Fruit fly (Drosophila melanogaster) whole organism, embryonic: ENCODE data around the gene CG42827.

Source experiments
- C15 ChIP-seq: fragments of 200-800 bp; sonication (Bioruptor generic); IDR thresholded peaks from 3 replicates; pipeline ENCODE4 v1.3.6; 2022; ENCODE audit warnings: missing biosample characterization, missing genetic modification characterization
- CG10366 ChIP-seq: fragments of 200-800 bp; sonication (Bioruptor generic); IDR thresholded peaks from 2 replicates; pipeline ENCODE4 v1.3.6; 2022; ENCODE audit warnings: missing biosample characterization, missing genetic modification characterization
- CG10654 ChIP-seq: fragments of 200-800 bp; sonication (Bioruptor generic); optimal IDR thresholded peaks from 2 replicates; lab custom pipeline; 2016; ENCODE audit warnings: missing biosample characterization, missing genetic modification characterization
- CG11560 ChIP-seq: fragments of 200-800 bp; sonication (Bioruptor generic); IDR thresholded peaks from 3 replicates; pipeline ENCODE4 v1.3.6; 2022; ENCODE audit warnings: missing biosample characterization, missing genetic modification characterization
- CG11723 ChIP-seq: fragments of 200-800 bp; sonication (Bioruptor generic); optimal IDR thresholded peaks from 2 replicates; lab custom pipeline; 2017; ENCODE audit warnings: missing biosample characterization, mild to moderate bottlenecking, missing genetic modification characterization
- CG12155 ChIP-seq: fragments of 200-800 bp; sonication (Bioruptor generic); optimal IDR thresholded peaks from 3 replicates; lab custom pipeline; 2016; ENCODE audit warnings: missing biosample characterization, missing genetic modification characterization
- CG13123 ChIP-seq: fragments of 200-800 bp; sonication (Bioruptor generic); optimal IDR thresholded peaks from 2 replicates; lab custom pipeline; 2016; ENCODE audit warnings: missing biosample characterization, missing genetic modification characterization
- CG14667 ChIP-seq: fragments of 200-800 bp; sonication (Bioruptor generic); IDR thresholded peaks from 2 replicates; pipeline ENCODE4 v1.3.6; 2022; ENCODE audit warnings: missing biosample characterization, missing genetic modification characterization
- CG15696 ChIP-seq: fragments of 200-800 bp; sonication (Bioruptor generic); optimal IDR thresholded peaks from 2 replicates; lab custom pipeline; 2019; ENCODE audit warnings: missing biosample characterization, mild to moderate bottlenecking, missing genetic modification characterization, moderate library complexity
- CG1603 ChIP-seq: fragments of 200-800 bp; sonication (Bioruptor generic); optimal IDR thresholded peaks from 2 replicates; lab custom pipeline; 2019; ENCODE audit warnings: missing biosample characterization, mild to moderate bottlenecking, missing genetic modification characterization, moderate library complexity
- CG1647 ChIP-seq: fragments of 200-800 bp; sonication (Bioruptor generic); optimal IDR thresholded peaks from 3 replicates; lab custom pipeline; 2016; ENCODE audit warnings: missing biosample characterization, missing genetic modification characterization
- CG17802 ChIP-seq: fragments of 200-800 bp; sonication (Bioruptor generic); optimal IDR thresholded peaks from 2 replicates; lab custom pipeline; 2018; ENCODE audit warnings: missing biosample characterization, mild to moderate bottlenecking, missing genetic modification characterization, moderate library complexity
- CG30431 ChIP-seq: fragments of 200-800 bp; sonication (Bioruptor generic); optimal IDR thresholded peaks from 2 replicates; lab custom pipeline; 2017; ENCODE audit warnings: missing biosample characterization, missing genetic modification characterization
- CG31224 ChIP-seq: fragments of 200-800 bp; sonication (Bioruptor generic); IDR thresholded peaks from 2 replicates; pipeline ENCODE4 v1.3.6; 2022; ENCODE audit warnings: missing biosample characterization, missing genetic modification characterization
- CG31441 ChIP-seq: fragments of 200-800 bp; sonication (Bioruptor generic); IDR thresholded peaks from 2 replicates; pipeline ENCODE4 v1.3.6; 2022; ENCODE audit warnings: missing biosample characterization, missing genetic modification characterization
- CG32532 ChIP-seq: fragments of 200-800 bp; sonication (Bioruptor generic); IDR thresholded peaks from 2 replicates; pipeline ENCODE4 v1.3.6; 2022; ENCODE audit warnings: missing biosample characterization, missing genetic modification characterization
- CG32772 ChIP-seq: fragments of 200-800 bp; sonication (Bioruptor generic); IDR thresholded peaks from 2 replicates; pipeline ENCODE4 v1.3.6; 2022; ENCODE audit warnings: missing biosample characterization, missing genetic modification characterization
- CG4328 ChIP-seq: fragments of 200-800 bp; sonication (Bioruptor generic); optimal IDR thresholded peaks from 3 replicates; lab custom pipeline; 2017; ENCODE audit warnings: missing biosample characterization, missing genetic modification reagents, missing genetic modification characterization
- CG5953 ChIP-seq: fragments of 200-800 bp; sonication (Bioruptor generic); IDR thresholded peaks from 2 replicates; pipeline ENCODE4 v1.3.6; 2022; ENCODE audit warnings: missing biosample characterization, missing genetic modification characterization
- CG6175 ChIP-seq: fragments of 200-800 bp; sonication (Bioruptor generic); IDR thresholded peaks from 3 replicates; pipeline ENCODE4 v1.3.6; 2022; ENCODE audit warnings: missing biosample characterization, missing genetic modification characterization
- CG6272 ChIP-seq: fragments of 200-800 bp; sonication (Bioruptor generic); IDR thresholded peaks from 2 replicates; pipeline ENCODE4 v1.3.6; 2022; ENCODE audit warnings: missing biosample characterization, missing genetic modification characterization
- CG9609 ChIP-seq: fragments of 200-800 bp; sonication (Bioruptor generic); optimal IDR thresholded peaks from 3 replicates; lab custom pipeline; 2016; ENCODE audit warnings: missing biosample characterization, missing genetic modification characterization
- CG9727 ChIP-seq: fragments of 200-800 bp; sonication (Bioruptor generic); optimal IDR thresholded peaks from 3 replicates; lab custom pipeline; 2017; ENCODE audit warnings: missing biosample characterization, mild to moderate bottlenecking, missing genetic modification characterization
- CG9817 ChIP-seq: fragments of 200-800 bp; sonication (Bioruptor generic); optimal IDR thresholded peaks from 2 replicates; lab custom pipeline; 2018; ENCODE audit warnings: missing biosample characterization, mild to moderate bottlenecking, missing genetic modification characterization, moderate library complexity
- CG9876 ChIP-seq: fragments of 200-800 bp; sonication (Bioruptor generic); optimal IDR thresholded peaks from 2 replicates; lab custom pipeline; 2016; ENCODE audit warnings: missing biosample characterization, missing genetic modification characterization
- CHES-1-like ChIP-seq: fragments of 200-800 bp; sonication (Bioruptor generic); optimal IDR thresholded peaks from 2 replicates; lab custom pipeline; 2016; ENCODE audit warnings: missing biosample characterization, missing genetic modification characterization
- Camta ChIP-seq: fragments of 200-800 bp; sonication (Bioruptor generic); optimal IDR thresholded peaks from 2 replicates; lab custom pipeline; 2016; ENCODE audit warnings: missing biosample characterization, missing genetic modification characterization
- Fer3 ChIP-seq: fragments of 200-800 bp; sonication (Bioruptor generic); optimal IDR thresholded peaks from 2 replicates; lab custom pipeline; 2018; ENCODE audit warnings: missing biosample characterization, mild to moderate bottlenecking, missing genetic modification characterization, moderate library complexity
- Kr ChIP-seq: fragments of 200-800 bp; sonication (Bioruptor generic); optimal IDR thresholded peaks from 2 replicates; lab custom pipeline; 2017; ENCODE audit warnings: missing biosample characterization, mild to moderate bottlenecking, missing genetic modification characterization
- Max ChIP-seq: fragments of 200-800 bp; sonication (Bioruptor generic); optimal IDR thresholded peaks from 2 replicates; lab custom pipeline; 2016; ENCODE audit warnings: missing biosample characterization, mild to moderate bottlenecking, missing genetic modification characterization
- Mes4 ChIP-seq: fragments of 200-800 bp; sonication (Bioruptor generic); optimal IDR thresholded peaks from 2 replicates; lab custom pipeline; 2016; ENCODE audit warnings: missing biosample characterization, missing genetic modification characterization
- Rfx ChIP-seq: fragments of 200-800 bp; sonication (Bioruptor generic); IDR thresholded peaks from 2 replicates; pipeline ENCODE4 v1.3.6; 2022; ENCODE audit warnings: missing biosample characterization, missing genetic modification characterization
- Side ChIP-seq: fragments of 200-800 bp; sonication (Bioruptor generic); optimal IDR thresholded peaks from 2 replicates; lab custom pipeline; 2016; ENCODE audit warnings: missing biosample characterization, missing genetic modification characterization
- Six4 ChIP-seq: fragments of 200-800 bp; sonication (Bioruptor generic); optimal IDR thresholded peaks from 2 replicates; lab custom pipeline; 2016; ENCODE audit warnings: missing biosample characterization, missing genetic modification characterization
- Sry-β ChIP-seq: fragments of 200-800 bp; sonication (Bioruptor generic); optimal IDR thresholded peaks from 2 replicates; lab custom pipeline; 2018; ENCODE audit warnings: missing biosample characterization, mild to moderate bottlenecking, missing genetic modification characterization, moderate library complexity
- aop ChIP-seq: fragments of 200-800 bp; sonication (Bioruptor generic); IDR thresholded peaks from 2 replicates; pipeline ENCODE4 v1.3.6; 2022; ENCODE audit warnings: missing biosample characterization, missing genetic modification characterization
- ap ChIP-seq: fragments of 200-800 bp; sonication (Bioruptor generic); IDR thresholded peaks from 2 replicates; pipeline ENCODE4 v1.3.6; 2022; ENCODE audit warnings: missing biosample characterization, missing genetic modification characterization
- ara ChIP-seq: fragments of 200-800 bp; sonication (Bioruptor generic); IDR thresholded peaks from 2 replicates; pipeline ENCODE4 v1.3.6; 2022; ENCODE audit warnings: missing biosample characterization, missing genetic modification characterization
- crc ChIP-seq: fragments of 200-800 bp; sonication (Bioruptor generic); optimal IDR thresholded peaks from 2 replicates; lab custom pipeline; 2016; ENCODE audit warnings: missing biosample characterization, missing genetic modification characterization
- cwo ChIP-seq: fragments of 200-800 bp; sonication (Bioruptor generic); optimal IDR thresholded peaks from 3 replicates; lab custom pipeline; 2017; ENCODE audit warnings: missing biosample characterization, missing genetic modification characterization, mild to moderate bottlenecking, moderate library complexity, missing genetic modification reagents
- disco-r ChIP-seq: fragments of 200-800 bp; sonication (Bioruptor generic); optimal IDR thresholded peaks from 2 replicates; lab custom pipeline; 2016; ENCODE audit warnings: missing biosample characterization, missing genetic modification characterization
- ewg ChIP-seq: fragments of 200-800 bp; sonication (Bioruptor generic); optimal IDR thresholded peaks from 3 replicates; lab custom pipeline; 2017; ENCODE audit warnings: mild to moderate bottlenecking, missing biosample characterization, missing genetic modification reagents, missing genetic modification characterization
- gcm ChIP-seq: fragments of 200-800 bp; sonication (Bioruptor generic); optimal IDR thresholded peaks from 2 replicates; lab custom pipeline; 2019; ENCODE audit warnings: missing biosample characterization, mild to moderate bottlenecking, missing genetic modification characterization, moderate library complexity
- gcm2 ChIP-seq: fragments of 200-800 bp; sonication (Bioruptor generic); optimal IDR thresholded peaks from 2 replicates; lab custom pipeline; 2016; ENCODE audit warnings: missing biosample characterization, missing genetic modification characterization
- grn ChIP-seq: fragments of 200-800 bp; sonication (Bioruptor generic); optimal IDR thresholded peaks from 3 replicates; lab custom pipeline; 2017; ENCODE audit warnings: missing biosample characterization, missing genetic modification characterization
- hth ChIP-seq: fragments of >200 bp; optimal IDR thresholded peaks from 2 replicates; lab custom pipeline; 2017; ENCODE audit warnings: inconsistent platforms
- lmd ChIP-seq: fragments of 200-800 bp; sonication (Bioruptor generic); IDR thresholded peaks from 2 replicates; pipeline ENCODE4 v1.3.6; 2022; ENCODE audit warnings: missing biosample characterization, missing genetic modification characterization
- onecut ChIP-seq: fragments of 200-800 bp; sonication (Bioruptor generic); IDR thresholded peaks from 2 replicates; pipeline ENCODE4 v1.3.6; 2022; ENCODE audit warnings: missing biosample characterization, missing genetic modification characterization
- p53 ChIP-seq: fragments of 200-800 bp; sonication (Bioruptor generic); optimal IDR thresholded peaks from 2 replicates; lab custom pipeline; 2016; ENCODE audit warnings: missing biosample characterization, missing genetic modification characterization
- pnt ChIP-seq: fragments of 200-800 bp; sonication (Bioruptor generic); optimal IDR thresholded peaks from 3 replicates; lab custom pipeline; 2016; ENCODE audit warnings: missing biosample characterization, missing genetic modification characterization
- prd ChIP-seq, 3 experiments: fragments of >200 bp in 2 of 3; fragments of 200-800 bp in 1 of 3; sonication (Bioruptor generic) in 1 of 3; optimal IDR thresholded peaks in 2 of 3; IDR thresholded peaks in 1 of 3; 2 replicates in 2 of 3; 3 replicates in 1 of 3; pipeline versions ENCODE4 v1.3.6 to Lab custom; 2017 to 2022; ENCODE audit warnings: missing biosample characterization in 1 of 3, missing genetic modification characterization in 1 of 3
- sr ChIP-seq: fragments of 200-800 bp; sonication (Bioruptor generic); IDR thresholded peaks from 3 replicates; pipeline ENCODE4 v1.3.6; 2022; ENCODE audit warnings: missing biosample characterization, missing genetic modification characterization
- twi ChIP-seq: fragments of 200-800 bp; optimal IDR thresholded peaks from 2 replicates; lab custom pipeline; 2019; ENCODE audit warnings: missing biosample characterization, mild to moderate bottlenecking, missing genetic modification characterization, moderate library complexity

CG42827 gene

dm6 chr3R:23374290-23374689 lies 1.6 kb downstream of the CG42827 start (continued):
- TF ChIP-seq CG31224 (GFP tag; lab: Robert Waterston, UW): peak; percentile 99
- TF ChIP-seq CG9727 (GFP tag; lab: Kevin White, UChicago): no peak
- TF ChIP-seq ap (GFP tag; lab: Robert Waterston, UW): no peak
- TF ChIP-seq Mes4 (GFP tag; lab: Kevin White, UChicago): no peak
- no peak for TF ChIP-seq lmd
- no peak for TF ChIP-seq gcm2
- no peak for TF ChIP-seq CG14667 (GFP tag; lab: Robert Waterston, UW)
- TF ChIP-seq Rfx (GFP tag; lab: Robert Waterston, UW): 0 out of 2 replicates have a peak, but pooled peaks have one; percentile 22
- TF ChIP-seq CG5953 (GFP tag; lab: Robert Waterston, UW): no peak
- no peak for TF ChIP-seq CG9609 (GFP tag; lab: Kevin White, UChicago)
- TF ChIP-seq CG10654 (GFP tag; lab: Kevin White, UChicago): no peak
- TF ChIP-seq Max (GFP tag; lab: Kevin White, UChicago): no peak
- TF ChIP-seq ewg (GFP tag; lab: Kevin White, UChicago): no peak
- TF ChIP-seq CG11560: no peak
- no peak for TF ChIP-seq p53 (GFP tag; lab: Kevin White, UChicago)
- no peak for TF ChIP-seq CG1647 (GFP tag; lab: Kevin White, UChicago)
- no peak for TF ChIP-seq CG1603 (tag; lab: Kevin White, UChicago)
- no peak for TF ChIP-seq Six4 (GFP tag; lab: Kevin White, UChicago)
- TF ChIP-seq crc: no peak
- no peak for TF ChIP-seq CG4328 (GFP tag; lab: Kevin White, UChicago)
- no peak for TF ChIP-seq Camta (GFP tag; lab: Kevin White, UChicago)
- no peak for TF ChIP-seq grn (GFP tag; lab: Kevin White, UChicago)
- TF ChIP-seq C15 (GFP tag; lab: Robert Waterston, UW): no peak
- no peak for TF ChIP-seq CG31441
- TF ChIP-seq CG11723 (GFP tag; lab: Kevin White, UChicago): no peak
- TF ChIP-seq sr (GFP tag; lab: Robert Waterston, UW): no peak
- no peak for TF ChIP-seq CG9876 (GFP tag; lab: Kevin White, UChicago)
- TF ChIP-seq CG6175: no peak
- no peak for TF ChIP-seq CG30431 (GFP tag; lab: Kevin White, UChicago)
- TF ChIP-seq Side (GFP tag; lab: Kevin White, UChicago): no peak
- no peak for TF ChIP-seq CG6272
- TF ChIP-seq onecut (GFP tag; lab: Robert Waterston, UW): no peak
- TF ChIP-seq Fer3: no peak
- TF ChIP-seq CG10366: no peak
- no peak for TF ChIP-seq ara (GFP tag; lab: Robert Waterston, UW)
- peak; percentile 35; the same call in 1 of the 2 replicates for TF ChIP-seq CG32532
- no peak for TF ChIP-seq hth (lab: Kevin White, UChicago)
- peak; percentile 16 for TF ChIP-seq CG12155 (GFP tag; lab: Kevin White, UChicago)
- TF ChIP-seq prd (optimal IDR thresholded peaks at IDR 0.05; lab: Kevin White, UChicago): no peak
- 0 out of 3 replicates have a peak, but pooled peaks have one; percentile 5 for TF ChIP-seq prd (GFP tag; IDR thresholded peaks at IDR 0.05; lab: Robert Waterston, UW)
- no peak for TF ChIP-seq Sry-β (GFP tag; lab: Kevin White, UChicago)
- no peak for TF ChIP-seq Kr (GFP tag; lab: Kevin White, UChicago)
- no peak for TF ChIP-seq CG13123
- TF ChIP-seq aop: no peak
- TF ChIP-seq CG9817 (tag; lab: Kevin White, UChicago): no peak
- no peak for TF ChIP-seq cwo
- TF ChIP-seq pnt: no peak
- TF ChIP-seq gcm: no peak
- no peak for TF ChIP-seq disco-r (GFP tag; lab: Kevin White, UChicago)
- no peak for TF ChIP-seq twi (tag; lab: Kevin White, UChicago)
- no peak for TF ChIP-seq CG15696
- TF ChIP-seq CG32772 (GFP tag; lab: Robert Waterston, UW): peak; percentile 89
- no peak for TF ChIP-seq CHES-1-like (GFP tag; lab: Kevin White, UChicago)
- no peak for TF ChIP-seq CG17802 (tag; lab: Kevin White, UChicago)
